Fruit fly (Drosophila melanogaster): Measurements from ENCODE around the gene CG8001.

dm6 chr3L:1798649-1799048 lies 42.7 kb downstream of the CG8001 start, which contains the start of gene Patj:
- TF ChIP-seq Mes4 (GFP tag; optimal IDR thresholded peaks at IDR 0.05) (no peak), cwo (GFP tag; optimal IDR thresholded peaks at IDR 0.05) (no peak), CG32772 (GFP tag; IDR thresholded peaks at IDR 0.05) (no peak), HHEX (GFP tag; optimal IDR thresholded peaks at IDR 0.05) (no peak), caup (GFP tag; optimal IDR thresholded peaks at IDR 0.05; ENCODE audit: severe bottlenecking) (no peak), CG14860 (GFP tag; IDR thresholded peaks at IDR 0.05; ENCODE audit: partially characterized antibody) (peak; percentile 40; the same call in 1 of the 3 replicates), CG7987 (GFP tag; optimal IDR thresholded peaks at IDR 0.05) (no peak), nerfin-2 (GFP tag; IDR thresholded peaks at IDR 0.05; ENCODE audit: partially characterized antibody) (no peak)
